Fruit fly (Drosophila melanogaster): ENCODE results near the gene Ssl1.

The Ssl1 gene

dm6 chr3L:22853412-22853811 lies 25.5 kb upstream of the Ssl1 start, which contains the start of gene CG32462:
CG32462 (minus strand) TSS chr3L:22853512.
- no peak for TF ChIP-seq GATAd (GFP tag; optimal IDR thresholded peaks at IDR 0.05)
- TF ChIP-seq Jra (GFP tag; optimal IDR thresholded peaks at IDR 0.05): no peak
- TF ChIP-seq CG32264 (GFP tag; optimal IDR thresholded peaks at IDR 0.05): no peak
- TF ChIP-seq Abd-B (GFP tag; optimal IDR thresholded peaks at IDR 0.05): no peak
- no peak for TF ChIP-seq ey (GFP tag; optimal IDR thresholded peaks at IDR 0.05)
- TF ChIP-seq Sp1 (GFP tag; optimal IDR thresholded peaks at IDR 0.05): no peak
- TF ChIP-seq rgr (GFP tag; optimal IDR thresholded peaks at IDR 0.05): no peak
- no peak for TF ChIP-seq Vsx2 (GFP tag; optimal IDR thresholded peaks at IDR 0.05; ENCODE audit: partially characterized antibody)
- TF ChIP-seq h (GFP tag; optimal IDR thresholded peaks at IDR 0.05): no peak
- TF ChIP-seq OdsH (GFP tag; optimal IDR thresholded peaks at IDR 0.05): no peak
- TF ChIP-seq Myc (optimal IDR thresholded peaks at IDR 0.05): no peak
- TF ChIP-seq foxo (GFP tag; optimal IDR thresholded peaks at IDR 0.05): no peak
- TF ChIP-seq CrebA (GFP tag; optimal IDR thresholded peaks at IDR 0.05; ENCODE audit: borderline replicate concordance): no peak
- TF ChIP-seq Hr78 (GFP tag; optimal IDR thresholded peaks at IDR 0.05): no peak
- TF ChIP-seq brk (GFP tag; optimal IDR thresholded peaks at IDR 0.05): no peak

dm6 chr3L:22856009-22856477 lies 22.8 kb upstream of the Ssl1 start, which contains the start of gene CG32459:
CG32459 (minus strand) TSS chr3L:22856059.
- TF ChIP-seq br (GFP tag; optimal IDR thresholded peaks at IDR 0.05): no peak
- no peak for TF ChIP-seq Jra (GFP tag; optimal IDR thresholded peaks at IDR 0.05)
- TF ChIP-seq dmrt93B (GFP tag; optimal IDR thresholded peaks at IDR 0.05): no peak
- no peak for TF ChIP-seq Hnf4 (GFP tag; optimal IDR thresholded peaks at IDR 0.05)
- TF ChIP-seq Hr78 (GFP tag; optimal IDR thresholded peaks at IDR 0.05): no peak
- TF ChIP-seq jim (GFP tag; optimal IDR thresholded peaks at IDR 0.05): no peak
- TF ChIP-seq h (GFP tag; optimal IDR thresholded peaks at IDR 0.05): no peak
- no peak for TF ChIP-seq Rel (GFP tag; optimal IDR thresholded peaks at IDR 0.05)
- TF ChIP-seq Rel (tag; optimal IDR thresholded peaks at IDR 0.05): no peak
- TF ChIP-seq CG32264 (GFP tag; optimal IDR thresholded peaks at IDR 0.05): no peak

dm6 chr3L:22860487-22860886 lies 18.4 kb upstream of the Ssl1 start, which contains the start of gene CG13239:
CG13239 (plus strand) TSS chr3L:22860787.
- no peak for TF ChIP-seq Vsx2 (GFP tag; optimal IDR thresholded peaks at IDR 0.05; ENCODE audit: partially characterized antibody)
- no peak for TF ChIP-seq Hr78 (GFP tag; optimal IDR thresholded peaks at IDR 0.05)
- TF ChIP-seq Dif (GFP tag; optimal IDR thresholded peaks at IDR 0.05; ENCODE audit: partially characterized antibody): no peak

- no peak for TF ChIP-seq Myc (optimal IDR thresholded peaks at IDR 0.05)
- TF ChIP-seq h (GFP tag; optimal IDR thresholded peaks at IDR 0.05): peak; percentile 81
- no peak for TF ChIP-seq GATAd (GFP tag; optimal IDR thresholded peaks at IDR 0.05)
- TF ChIP-seq N (GFP tag; optimal IDR thresholded peaks at IDR 0.05): no peak
- peak; percentile 82 for TF ChIP-seq dmrt93B (GFP tag; optimal IDR thresholded peaks at IDR 0.05)
- TF ChIP-seq sage (GFP tag; optimal IDR thresholded peaks at IDR 0.05): no peak
- no peak for TF ChIP-seq Hr78 (GFP tag; optimal IDR thresholded peaks at IDR 0.05)
- TF ChIP-seq Rel (GFP tag; optimal IDR thresholded peaks at IDR 0.05): no peak
- TF ChIP-seq Rel (tag; optimal IDR thresholded peaks at IDR 0.05): peak; percentile 65
- TF ChIP-seq Vsx2 (GFP tag; optimal IDR thresholded peaks at IDR 0.05; ENCODE audit: partially characterized antibody): no peak
- TF ChIP-seq dsf (GFP tag; optimal IDR thresholded peaks at IDR 0.05; ENCODE audit: borderline replicate concordance): no peak
- no peak for TF ChIP-seq usp (GFP tag; optimal IDR thresholded peaks at IDR 0.05)
- TF ChIP-seq psq (GFP tag; optimal IDR thresholded peaks at IDR 0.05): peak; percentile 67
- TF ChIP-seq Hr83 (GFP tag; optimal IDR thresholded peaks at IDR 0.05; ENCODE audit: poor library complexity, severe bottlenecking): peak; percentile 82
- TF ChIP-seq CG9705 (GFP tag; optimal IDR thresholded peaks at IDR 0.05): peak; percentile 84
- peak; percentile 79 for TF ChIP-seq HLH106 (tag; optimal IDR thresholded peaks at IDR 0.05)
- no peak for TF ChIP-seq Mio (GFP tag; optimal IDR thresholded peaks at IDR 0.05)
- peak; percentile 42 for TF ChIP-seq OdsH (GFP tag; optimal IDR thresholded peaks at IDR 0.05)
- peak; percentile 78 for TF ChIP-seq sv (GFP tag; optimal IDR thresholded peaks at IDR 0.05)
- TF ChIP-seq dl (GFP tag; optimal IDR thresholded peaks at IDR 0.05; ENCODE audit: insufficient read depth in 1 of 2, partially characterized antibody in 2 of 2): peak; percentile 89 to 93
- TF ChIP-seq lola (GFP tag; optimal IDR thresholded peaks at IDR 0.05): no peak
- peak; percentile 82 for TF ChIP-seq Hnf4 (GFP tag; optimal IDR thresholded peaks at IDR 0.05)
- peak; percentile 79 for TF ChIP-seq rgr (GFP tag; optimal IDR thresholded peaks at IDR 0.05)
- no peak for TF ChIP-seq tai (GFP tag; optimal IDR thresholded peaks at IDR 0.05)
- no peak for TF ChIP-seq woc (GFP tag; optimal IDR thresholded peaks at IDR 0.05)
- TF ChIP-seq jim (GFP tag; optimal IDR thresholded peaks at IDR 0.05): peak; percentile 46
- peak; percentile 62 for TF ChIP-seq Sp1 (GFP tag; optimal IDR thresholded peaks at IDR 0.05)
- TF ChIP-seq Dif (GFP tag; optimal IDR thresholded peaks at IDR 0.05; ENCODE audit: partially characterized antibody): peak; percentile 100
- peak; percentile 70 for TF ChIP-seq ey (GFP tag; optimal IDR thresholded peaks at IDR 0.05)
- no peak for TF ChIP-seq pan (optimal IDR thresholded peaks at IDR 0.05)
- no peak for TF ChIP-seq Abd-B (GFP tag; optimal IDR thresholded peaks at IDR 0.05)
- TF ChIP-seq Dfd (GFP tag; optimal IDR thresholded peaks at IDR 0.05): no peak
- no peak for TF ChIP-seq CG32264 (GFP tag; optimal IDR thresholded peaks at IDR 0.05)
- TF ChIP-seq CrebA (GFP tag; optimal IDR thresholded peaks at IDR 0.05; ENCODE audit: borderline replicate concordance): peak; percentile 81
- TF ChIP-seq Jra (GFP tag; optimal IDR thresholded peaks at IDR 0.05): peak; percentile 89
- TF ChIP-seq br (GFP tag; optimal IDR thresholded peaks at IDR 0.05): peak; percentile 80
- peak; percentile 81 for TF ChIP-seq fru (GFP tag; optimal IDR thresholded peaks at IDR 0.05)
- no peak for TF ChIP-seq brk (GFP tag; optimal IDR thresholded peaks at IDR 0.05)
Measured at dm6 chr3L:22863367-22864078, 15.4 kb upstream of the Ssl1 start, which contains the start of gene CG33169. CG33169 (plus strand) TSS chr3L:22863864.
